Worm (Caenorhabditis elegans) whole organism, L4 larva: ENCODE results near the gene atf-7.

ENCODE experiments used
- D1046.2 ChIP-seq: fragments of 200-800 bp; sonication (Bioruptor generic); IDR thresholded peaks from 2 replicates; pipeline ENCODE4 v1.3.6; 2022; ENCODE audit warnings: missing genetic modification characterization, missing compliant biosample characterization
- F37D6.2 ChIP-seq: sonication (generic microtip); optimal IDR thresholded peaks from 2 replicates; lab custom pipeline; 2016; ENCODE audit warnings: mild to moderate bottlenecking, missing genetic modification characterization, missing compliant biosample characterization
- R02D3.7 ChIP-seq: fragments of 150-350 bp; sonication (generic microtip); optimal IDR thresholded peaks from 3 replicates; lab custom pipeline; 2014; ENCODE audit warnings: missing biosample characterization, missing genetic modification characterization
- T20F7.1 ChIP-seq: fragments of 200-800 bp; sonication (Bioruptor generic); optimal IDR thresholded peaks from 2 replicates; lab custom pipeline; 2018; ENCODE audit warnings: mild to moderate bottlenecking, missing genetic modification characterization, missing compliant biosample characterization
- Y105C5A.15 ChIP-seq: fragments of 200-800 bp; sonication (Bioruptor generic); IDR thresholded peaks from 2 replicates; pipeline ENCODE4 v1.3.6; 2022; ENCODE audit warnings: missing genetic modification characterization, missing compliant biosample characterization
- ZK337.2 ChIP-seq: fragments of 200-800 bp; sonication (Bioruptor generic); IDR thresholded peaks from 2 replicates; pipeline ENCODE4 v1.3.6; 2022; ENCODE audit warnings: missing genetic modification reagents, missing genetic modification characterization, missing compliant biosample characterization
- ZK546.5 ChIP-seq, 2 experiments: sonication (generic microtip); optimal IDR thresholded peaks; 2 replicates each; lab custom pipeline; 2017; ENCODE audit warnings: missing biosample characterization in 2 of 2, missing genetic modification characterization in 2 of 2
- aly-2 ChIP-seq: sonication (generic microtip); optimal IDR thresholded peaks from 2 replicates; lab custom pipeline; 2018; ENCODE audit warnings: missing biosample characterization, missing genetic modification characterization
- ceh-20 ChIP-seq: fragments of 200-800 bp; sonication (Bioruptor generic); IDR thresholded peaks from 2 replicates; pipeline ENCODE4 v1.3.6; 2022; ENCODE audit warnings: missing genetic modification reagents, missing genetic modification characterization, missing compliant biosample characterization
- ceh-28 ChIP-seq: fragments of 150-350 bp; optimal IDR thresholded peaks from 2 replicates; lab custom pipeline; 2014; ENCODE audit warnings: missing biosample characterization, missing genetic modification reagents, missing genetic modification characterization
- ceh-44 ChIP-seq: fragments of 200-800 bp; sonication (Bioruptor generic); IDR thresholded peaks from 2 replicates; pipeline ENCODE4 v1.3.6; 2022; ENCODE audit warnings: missing genetic modification reagents, missing genetic modification characterization, missing compliant biosample characterization
- ceh-62 ChIP-seq: sonication (generic microtip); optimal IDR thresholded peaks from 2 replicates; lab custom pipeline; 2017; ENCODE audit warnings: missing biosample characterization, missing genetic modification characterization
- ces-1 ChIP-seq: fragments of 150-350 bp; sonication (generic microtip); optimal IDR thresholded peaks from 4 replicates; lab custom pipeline; 2014; ENCODE audit warnings: missing biosample characterization, missing genetic modification reagents, missing genetic modification characterization
- ctbp-1 ChIP-seq: fragments of 200-800 bp; sonication (Bioruptor generic); IDR thresholded peaks from 2 replicates; pipeline ENCODE4 v1.3.6; 2022; ENCODE audit warnings: missing genetic modification reagents, missing genetic modification characterization, missing compliant biosample characterization
- daf-12 ChIP-seq: fragments of 150-350 bp; optimal IDR thresholded peaks from 2 replicates; lab custom pipeline; 2014; ENCODE audit warnings: missing biosample characterization, missing genetic modification reagents, missing genetic modification characterization
- daf-16 ChIP-seq, 3 experiments: sonication (generic microtip); optimal IDR thresholded peaks; 2 replicates each; lab custom pipeline; 2016 to 2017; ENCODE audit warnings: missing genetic modification characterization in 3 of 3, missing genetic modification reagents in 3 of 3, mild to moderate bottlenecking in 2 of 3, missing compliant biosample characterization in 2 of 3, missing biosample characterization in 1 of 3, moderate library complexity in 1 of 3
- dmd-6 ChIP-seq: fragments of 200-800 bp; sonication (Bioruptor generic); IDR thresholded peaks from 2 replicates; pipeline ENCODE4 v1.3.6; 2022; ENCODE audit warnings: missing genetic modification reagents, missing genetic modification characterization, missing compliant biosample characterization
- dmd-8 ChIP-seq: fragments of 200-800 bp; sonication (Bioruptor generic); IDR thresholded peaks from 2 replicates; pipeline ENCODE4 v1.3.6; 2022; ENCODE audit warnings: missing genetic modification characterization, missing compliant biosample characterization
- dmd-9 ChIP-seq: fragments of 200-800 bp; sonication (Bioruptor generic); IDR thresholded peaks from 2 replicates; pipeline ENCODE4 v1.3.6; 2022; ENCODE audit warnings: missing genetic modification reagents, missing genetic modification characterization, missing compliant biosample characterization
- duxl-1 ChIP-seq: sonication (generic microtip); optimal IDR thresholded peaks from 2 replicates; lab custom pipeline; 2016; ENCODE audit warnings: mild to moderate bottlenecking, missing genetic modification characterization, moderate library complexity, missing compliant biosample characterization; ENCODE audit not compliant: poor library complexity
- egl-27 ChIP-seq: sonication (generic microtip); optimal IDR thresholded peaks from 3 replicates; lab custom pipeline; 2017; ENCODE audit warnings: missing biosample characterization, missing genetic modification reagents, missing genetic modification characterization
- egl-43 ChIP-seq: fragments of 200-800 bp; sonication (Bioruptor generic); IDR thresholded peaks from 2 replicates; pipeline ENCODE4 v1.3.6; 2022; ENCODE audit warnings: missing genetic modification reagents, missing genetic modification characterization, missing compliant biosample characterization
- fos-1 ChIP-seq: fragments of 150-350 bp; optimal IDR thresholded peaks from 2 replicates; lab custom pipeline; 2014; ENCODE audit warnings: missing biosample characterization, missing genetic modification characterization
- hlh-11 ChIP-seq: fragments of 200-800 bp; sonication (Bioruptor generic); optimal IDR thresholded peaks from 2 replicates; lab custom pipeline; 2018; ENCODE audit warnings: mild to moderate bottlenecking, missing genetic modification characterization, missing compliant biosample characterization
- hlh-30 ChIP-seq: sonication (generic microtip); optimal IDR thresholded peaks from 2 replicates; lab custom pipeline; 2017; ENCODE audit warnings: antibody characterized with exemption, mild to moderate bottlenecking, missing genetic modification characterization, missing compliant biosample characterization; ENCODE audit not compliant: insufficient read depth
- jun-1 ChIP-seq: fragments of 150-350 bp; optimal IDR thresholded peaks from 2 replicates; lab custom pipeline; 2014; ENCODE audit warnings: missing biosample characterization, missing genetic modification reagents, missing genetic modification characterization
- lim-7 ChIP-seq: fragments of 200-800 bp; sonication (Bioruptor generic); IDR thresholded peaks from 2 replicates; pipeline ENCODE4 v1.3.6; 2022; ENCODE audit warnings: missing genetic modification characterization, missing compliant biosample characterization
- lin-13 ChIP-seq: fragments of 150-350 bp; optimal IDR thresholded peaks from 2 replicates; lab custom pipeline; 2014; ENCODE audit warnings: missing biosample characterization, missing genetic modification reagents, missing genetic modification characterization
- lin-15B ChIP-seq: fragments of 150-350 bp; sonication (generic microtip); optimal IDR thresholded peaks from 3 replicates; lab custom pipeline; 2014; ENCODE audit warnings: missing biosample characterization, missing genetic modification characterization
- lin-38 ChIP-seq: fragments of 200-800 bp; sonication (Bioruptor generic); IDR thresholded peaks from 2 replicates; pipeline ENCODE4 v1.3.6; 2022; ENCODE audit warnings: missing genetic modification reagents, missing genetic modification characterization, missing compliant biosample characterization
- lir-3 ChIP-seq: sonication (generic microtip); optimal IDR thresholded peaks from 2 replicates; lab custom pipeline; 2016; ENCODE audit warnings: mild to moderate bottlenecking, missing genetic modification characterization, missing compliant biosample characterization
- mdt-29 ChIP-seq: fragments of 200-800 bp; sonication (Bioruptor generic); IDR thresholded peaks from 2 replicates; pipeline ENCODE4 v1.3.6; 2022; ENCODE audit warnings: missing genetic modification reagents, missing genetic modification characterization, missing compliant biosample characterization
- mes-2 ChIP-seq: sonication (generic microtip); optimal IDR thresholded peaks from 2 replicates; lab custom pipeline; 2016; ENCODE audit warnings: missing genotype, mild to moderate bottlenecking, missing genetic modification characterization, missing compliant biosample characterization; ENCODE audit not compliant: poor library complexity, severe bottlenecking
- mxl-2 ChIP-seq: fragments of 200-800 bp; sonication (Bioruptor generic); conservative IDR thresholded peaks from 2 replicates; pipeline ENCODE4 v1.3.6; 2022; ENCODE audit warnings: missing genetic modification reagents, missing genetic modification characterization, missing compliant biosample characterization
- nhr-10 ChIP-seq: fragments of 150-350 bp; optimal IDR thresholded peaks from 2 replicates; lab custom pipeline; 2014; ENCODE audit warnings: missing biosample characterization, missing genetic modification characterization
- nhr-111 ChIP-seq: fragments of 200-800 bp; sonication (Bioruptor generic); optimal IDR thresholded peaks from 2 replicates; lab custom pipeline; 2018; ENCODE audit warnings: mild to moderate bottlenecking, missing genetic modification characterization, missing compliant biosample characterization
- nhr-237 ChIP-seq: sonication (generic microtip); optimal IDR thresholded peaks from 2 replicates; lab custom pipeline; 2017; ENCODE audit warnings: missing biosample characterization, missing genetic modification characterization
- nhr-6 ChIP-seq: fragments of 150-350 bp; optimal IDR thresholded peaks from 2 replicates; lab custom pipeline; 2014; ENCODE audit warnings: missing biosample characterization, missing genetic modification characterization
- nhr-76 ChIP-seq: fragments of 150-350 bp; optimal IDR thresholded peaks from 2 replicates; lab custom pipeline; 2014; ENCODE audit warnings: missing biosample characterization, missing genetic modification characterization
- pha-4 ChIP-seq, 2 experiments: fragments of 150-350 bp in 1 of 2; fragments of 200-800 bp in 1 of 2; sonication (Bioruptor generic) in 1 of 2; IDR thresholded peaks in 1 of 2; optimal IDR thresholded peaks in 1 of 2; 2 replicates each; pipeline versions ENCODE4 v1.3.6 to Lab custom; 2014 to 2022; ENCODE audit warnings: missing genetic modification characterization in 2 of 2, missing genetic modification reagents in 2 of 2, missing biosample characterization in 1 of 2, missing compliant biosample characterization in 1 of 2
- php-3 ChIP-seq: fragments of 200-800 bp; sonication (Bioruptor generic); IDR thresholded peaks from 2 replicates; pipeline ENCODE4 v1.3.6; 2022; ENCODE audit warnings: missing genetic modification reagents, missing genetic modification characterization, missing compliant biosample characterization
- pqm-1 ChIP-seq: sonication (generic microtip); optimal IDR thresholded peaks from 2 replicates; lab custom pipeline; 2017; ENCODE audit warnings: missing biosample characterization, missing genetic modification characterization
- set-16 ChIP-seq: fragments of 200-800 bp; sonication (Bioruptor generic); IDR thresholded peaks from 2 replicates; pipeline ENCODE4 v1.3.6; 2022; ENCODE audit warnings: missing genetic modification reagents, missing genetic modification characterization, missing compliant biosample characterization
- snpc-1.2 ChIP-seq: fragments of 200-800 bp; sonication (Bioruptor generic); IDR thresholded peaks from 2 replicates; pipeline ENCODE4 v1.3.6; 2022; ENCODE audit warnings: missing genetic modification reagents, missing genetic modification characterization, missing compliant biosample characterization
- spr-1 ChIP-seq: sonication (generic microtip); optimal IDR thresholded peaks from 2 replicates; lab custom pipeline; 2016; ENCODE audit warnings: mild to moderate bottlenecking, missing genetic modification characterization, missing compliant biosample characterization
- tra-1 ChIP-seq: fragments of 200-800 bp; sonication (Bioruptor generic); IDR thresholded peaks from 2 replicates; pipeline ENCODE4 v1.3.6; 2022; ENCODE audit warnings: missing genetic modification reagents, missing genetic modification characterization, missing compliant biosample characterization
- unc-39 ChIP-seq: sonication (generic microtip); optimal IDR thresholded peaks from 2 replicates; lab custom pipeline; 2017; ENCODE audit warnings: missing biosample characterization, missing genetic modification characterization
- zag-1 ChIP-seq: fragments of 150-350 bp; optimal IDR thresholded peaks from 2 replicates; lab custom pipeline; 2014; ENCODE audit warnings: missing biosample characterization, missing genetic modification characterization
- zfp-3 ChIP-seq: fragments of 200-800 bp; sonication (Bioruptor generic); conservative IDR thresholded peaks from 2 replicates; pipeline ENCODE4 v1.3.6; 2022; ENCODE audit warnings: missing genetic modification reagents, missing genetic modification characterization, missing compliant biosample characterization
- zip-2 ChIP-seq: fragments of 150-350 bp; optimal IDR thresholded peaks from 2 replicates; lab custom pipeline; 2014; ENCODE audit warnings: missing biosample characterization, missing genetic modification characterization
- ztf-7 ChIP-seq: fragments of 150-350 bp; optimal IDR thresholded peaks from 2 replicates; lab custom pipeline; 2014; ENCODE audit warnings: missing biosample characterization, missing genetic modification characterization

atf-7 gene

ce11 chrIII:4506590-4507128 is 7.8 kb upstream of the atf-7 start (continued):
- TF ChIP-seq ceh-20 (GFP tag; lab: Robert Waterston, UW) (no peak), ctbp-1 (no peak), nhr-76 (no peak), F37D6.2 (no peak), ceh-62 (no peak), ztf-7 (no peak), zip-2 (tag; lab: Kevin White, UChicago) (no peak), pqm-1 (tag; lab: Kevin White, UChicago) (peak; percentile 75), R02D3.7 (tag; lab: Kevin White, UChicago) (no peak), lir-3 (tag; lab: Kevin White, UChicago) (no peak), nhr-6 (tag; lab: Kevin White, UChicago) (no peak), ceh-44 (GFP tag; lab: Robert Waterston, UW) (no peak), dmd-8 (GFP tag; lab: Robert Waterston, UW) (no peak), mes-2 (tag; lab: Kevin White, UChicago) (no peak), nhr-111 (no peak), ZK337.2 (GFP tag; lab: Robert Waterston, UW) (no peak), egl-43 (GFP tag; lab: Robert Waterston, UW) (no peak), hlh-11 (peak; percentile 75), T20F7.1 (GFP tag; lab: Kevin White, UChicago) (no peak), mdt-29 (GFP tag; lab: Robert Waterston, UW) (no peak), unc-39 (tag; lab: Kevin White, UChicago) (no peak), duxl-1 (tag; lab: Kevin White, UChicago) (no peak), daf-16 (GFP tag; optimal IDR thresholded peaks at IDR 0.05; lab: Kevin White, UChicago) (no peak), daf-16 (tag; optimal IDR thresholded peaks at IDR 0.05; lab: Kevin White, UChicago) (peak; percentile 75), mxl-2 (GFP tag; lab: Robert Waterston, UW) (no peak), egl-27 (tag; lab: Kevin White, UChicago) (no peak), ces-1 (GFP tag; lab: Kevin White, UChicago) (no peak), spr-1 (tag; lab: Kevin White, UChicago) (no peak), php-3 (peak; percentile 62; the same call in 1 of the 2 replicates), nhr-237 (tag; lab: Kevin White, UChicago) (no peak), set-16 (no peak), zag-1 (tag; lab: Kevin White, UChicago) (no peak), lin-15B (tag; lab: Kevin White, UChicago) (no peak), pha-4 (GFP tag; IDR thresholded peaks at IDR 0.05; lab: Robert Waterston, UW) (0 out of 2 replicates have a peak, but pooled peaks have one; percentile 6), pha-4 (tag; optimal IDR thresholded peaks at IDR 0.05; lab: Kevin White, UChicago) (no peak), hlh-30 (tag; lab: Kevin White, UChicago) (no peak), D1046.2 (GFP tag; lab: Robert Waterston, UW) (no peak), aly-2 (tag; lab: Kevin White, UChicago) (no peak), fos-1 (tag; lab: Kevin White, UChicago) (no peak), Y105C5A.15 (GFP tag; lab: Robert Waterston, UW) (no peak), dmd-9 (GFP tag; lab: Robert Waterston, UW) (no peak), nhr-10 (tag; lab: Kevin White, UChicago) (no peak), jun-1 (tag; lab: Kevin White, UChicago) (no peak), daf-12 (tag; lab: Kevin White, UChicago) (no peak), lin-38 (GFP tag; lab: Robert Waterston, UW) (no peak), tra-1 (no peak), ZK546.5 (tag; optimal IDR thresholded peaks at IDR 0.05; lab: Kevin White, UChicago) (no peak), zfp-3 (GFP tag; lab: Robert Waterston, UW) (no peak), lim-7 (GFP tag; lab: Robert Waterston, UW) (no peak), ceh-28 (tag; lab: Kevin White, UChicago) (no peak), lin-13 (GFP tag; lab: Kevin White, UChicago) (no peak), snpc-1.2 (GFP tag; lab: Robert Waterston, UW) (no peak), dmd-6 (GFP tag; lab: Robert Waterston, UW) (peak; percentile 75)
